Worm (Caenorhabditis elegans) whole organism, L4 larva: ENCODE measurements around the gene C05D10.4.

ENCODE experiments used
- Y75B8A.6 ChIP-seq: fragments of 200-800 bp; sonication (Bioruptor generic); IDR thresholded peaks from 2 replicates; pipeline ENCODE4 v1.3.6; 2022; ENCODE audit warnings: missing genetic modification reagents, missing genetic modification characterization, missing compliant biosample characterization
- daf-12 ChIP-seq: fragments of 150-350 bp; optimal IDR thresholded peaks from 2 replicates; lab custom pipeline; 2014; ENCODE audit warnings: missing biosample characterization, missing genetic modification reagents, missing genetic modification characterization
- egl-43 ChIP-seq: fragments of 200-800 bp; sonication (Bioruptor generic); IDR thresholded peaks from 2 replicates; pipeline ENCODE4 v1.3.6; 2022; ENCODE audit warnings: missing genetic modification reagents, missing genetic modification characterization, missing compliant biosample characterization
- hlh-11 ChIP-seq: fragments of 200-800 bp; sonication (Bioruptor generic); optimal IDR thresholded peaks from 2 replicates; lab custom pipeline; 2018; ENCODE audit warnings: mild to moderate bottlenecking, missing genetic modification characterization, missing compliant biosample characterization
- mdl-1 ChIP-seq, 2 experiments: fragments of 150-350 bp in 1 of 2; sonication (generic microtip) in 1 of 2; optimal IDR thresholded peaks; 2 replicates each; lab custom pipeline; 2014 to 2017; ENCODE audit warnings: missing biosample characterization in 2 of 2, missing genetic modification characterization in 2 of 2
- nhr-237 ChIP-seq: sonication (generic microtip); optimal IDR thresholded peaks from 2 replicates; lab custom pipeline; 2017; ENCODE audit warnings: missing biosample characterization, missing genetic modification characterization
- nhr-76 ChIP-seq: fragments of 150-350 bp; optimal IDR thresholded peaks from 2 replicates; lab custom pipeline; 2014; ENCODE audit warnings: missing biosample characterization, missing genetic modification characterization
- rbr-2 ChIP-seq: sonication (generic microtip); optimal IDR thresholded peaks from 2 replicates; lab custom pipeline; 2016; ENCODE audit warnings: missing genotype, missing genetic modification characterization, missing compliant biosample characterization
- snpc-4 ChIP-seq: fragments of 150-350 bp; optimal IDR thresholded peaks from 2 replicates; lab custom pipeline; 2014; ENCODE audit warnings: missing biosample characterization, missing genetic modification characterization
- unc-130 ChIP-seq: sonication (generic microtip); optimal IDR thresholded peaks from 2 replicates; lab custom pipeline; 2016; ENCODE audit warnings: missing genetic modification reagents, missing genetic modification characterization, missing compliant biosample characterization
- unc-39 ChIP-seq: sonication (generic microtip); optimal IDR thresholded peaks from 2 replicates; lab custom pipeline; 2017; ENCODE audit warnings: missing biosample characterization, missing genetic modification characterization
- ztf-7 ChIP-seq: fragments of 150-350 bp; optimal IDR thresholded peaks from 2 replicates; lab custom pipeline; 2014; ENCODE audit warnings: missing biosample characterization, missing genetic modification characterization

DNA sequence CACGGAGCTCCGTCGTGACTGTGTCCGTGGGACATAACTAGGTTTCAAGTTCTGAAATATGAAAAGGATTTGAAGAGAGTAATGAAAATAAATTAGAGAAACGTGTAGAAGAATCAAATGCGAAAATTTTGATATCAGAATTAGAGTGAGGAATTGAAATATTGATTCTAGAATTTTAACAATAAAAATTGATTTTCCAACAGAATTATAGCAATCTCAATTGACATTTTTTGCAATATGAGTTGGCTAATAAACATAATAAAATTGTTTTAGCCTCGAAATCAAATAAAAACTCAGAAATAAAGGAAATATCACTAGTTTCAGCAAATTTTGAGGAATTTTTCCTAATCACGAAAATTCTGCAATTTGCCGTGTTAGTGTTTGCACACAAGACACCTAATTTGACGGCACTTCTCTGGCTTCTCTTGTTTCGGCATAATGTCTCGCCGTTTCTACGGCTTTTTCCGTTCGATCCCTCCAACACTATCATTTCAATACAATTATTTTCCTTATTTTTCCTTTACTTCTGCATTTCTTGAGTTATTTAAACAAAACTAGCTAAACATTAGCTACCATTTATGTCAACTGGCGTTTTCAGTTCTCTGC is 13.7 kb upstream of the C05D10.4 start, which contains the start of gene nmt-1:
- TF ChIP-seq Y75B8A.6 (GFP tag; lab: Robert Waterston, UW) (no peak), daf-12 (tag; lab: Kevin White, UChicago) (no peak), egl-43 (no peak), nhr-76 (tag; lab: Kevin White, UChicago) (no peak), ztf-7 (tag; lab: Kevin White, UChicago) (no peak), nhr-237 (tag; lab: Kevin White, UChicago) (no peak), mdl-1 (tag; optimal IDR thresholded peaks at IDR 0.05; lab: Kevin White, UChicago) (no peak), unc-39 (tag; lab: Kevin White, UChicago) (no peak), rbr-2 (tag; lab: Kevin White, UChicago) (no peak), hlh-11 (tag; lab: Kevin White, UChicago) (no peak), snpc-4 (no peak), unc-130 (GFP tag; lab: Kevin White, UChicago) (no peak)
